Fruit fly (Drosophila melanogaster) whole organism, embryonic: ENCODE data around the gene side-IV.
A peak's percentile ranks its signal among the peaks of the same experiment; 100 is the strongest.

Source experiments
- ATbp ChIP-seq: fragments of 200-800 bp; sonication (Bioruptor generic); optimal IDR thresholded peaks from 2 replicates; lab custom pipeline; 2017; ENCODE audit warnings: missing biosample characterization, mild to moderate bottlenecking, missing genetic modification characterization, missing genetic modification reagents
- CG10267 ChIP-seq: fragments of 200-800 bp; sonication (Bioruptor generic); optimal IDR thresholded peaks from 2 replicates; lab custom pipeline; 2018; ENCODE audit warnings: missing biosample characterization, mild to moderate bottlenecking, missing genetic modification characterization, moderate library complexity
- CG10543 ChIP-seq: fragments of 200-800 bp; sonication (Bioruptor generic); optimal IDR thresholded peaks from 3 replicates; lab custom pipeline; 2017; ENCODE audit warnings: missing biosample characterization, mild to moderate bottlenecking, missing genetic modification characterization, moderate library complexity
- CG11247 ChIP-seq: fragments of 200-800 bp; sonication (Bioruptor generic); IDR thresholded peaks from 2 replicates; pipeline ENCODE4 v1.3.6; 2022; ENCODE audit warnings: missing biosample characterization, missing genetic modification characterization
- CG12299 ChIP-seq: fragments of 200-800 bp; sonication (Bioruptor generic); optimal IDR thresholded peaks from 2 replicates; lab custom pipeline; 2018; ENCODE audit warnings: missing biosample characterization, mild to moderate bottlenecking, missing genetic modification characterization
- CG12659 ChIP-seq: fragments of 200-800 bp; sonication (Bioruptor generic); optimal IDR thresholded peaks from 3 replicates; lab custom pipeline; 2017; ENCODE audit warnings: mild to moderate bottlenecking, missing biosample characterization, missing genetic modification reagents, missing genetic modification characterization
- CG14050 ChIP-seq: fragments of 200-800 bp; sonication (Bioruptor generic); IDR thresholded peaks from 3 replicates; pipeline ENCODE4 v1.3.6; 2022; ENCODE audit warnings: missing biosample characterization, missing genetic modification characterization
- CG15073 ChIP-seq: fragments of 200-800 bp; sonication (Bioruptor generic); optimal IDR thresholded peaks from 2 replicates; lab custom pipeline; 2016; ENCODE audit warnings: missing biosample characterization, missing genetic modification characterization
- CG1832 ChIP-seq: fragments of 200-800 bp; sonication (Bioruptor generic); optimal IDR thresholded peaks from 2 replicates; lab custom pipeline; 2017; ENCODE audit warnings: missing biosample characterization, mild to moderate bottlenecking, missing genetic modification characterization, inconsistent platforms
- CG2120 ChIP-seq: fragments of 200-800 bp; sonication (Bioruptor generic); optimal IDR thresholded peaks from 3 replicates; lab custom pipeline; 2016; ENCODE audit warnings: missing biosample characterization, missing genetic modification characterization
- CG2712 ChIP-seq: fragments of 200-800 bp; optimal IDR thresholded peaks from 3 replicates; lab custom pipeline; 2019; ENCODE audit warnings: missing biosample characterization, mild to moderate bottlenecking, missing genetic modification characterization, moderate library complexity
- CG3847 ChIP-seq: fragments of 200-800 bp; sonication (Bioruptor generic); IDR thresholded peaks from 2 replicates; pipeline ENCODE4 v1.3.6; 2022; ENCODE audit warnings: missing biosample characterization, missing genetic modification characterization
- CG3995 ChIP-seq: fragments of 200-800 bp; sonication (Bioruptor generic); optimal IDR thresholded peaks from 3 replicates; lab custom pipeline; 2016; ENCODE audit warnings: missing biosample characterization, missing genetic modification characterization
- CG43689 ChIP-seq: fragments of 200-800 bp; sonication (Bioruptor generic); IDR thresholded peaks from 2 replicates; pipeline ENCODE4 v1.3.6; 2022; ENCODE audit warnings: missing biosample characterization, missing genetic modification characterization
- CG4404 ChIP-seq: fragments of 200-800 bp; sonication (Bioruptor generic); IDR thresholded peaks from 2 replicates; pipeline ENCODE4 v1.3.6; 2022; ENCODE audit warnings: missing biosample characterization, missing genetic modification characterization
- CG6254 ChIP-seq: fragments of 200-800 bp; sonication (Bioruptor generic); optimal IDR thresholded peaks from 3 replicates; lab custom pipeline; 2017; ENCODE audit warnings: mild to moderate bottlenecking, missing biosample characterization, missing genetic modification reagents, missing genetic modification characterization
- CG6765 ChIP-seq: fragments of 200-800 bp; sonication (Bioruptor generic); optimal IDR thresholded peaks from 3 replicates; lab custom pipeline; 2017; ENCODE audit warnings: missing biosample characterization, mild to moderate bottlenecking, missing genetic modification characterization
- CG6813 ChIP-seq: fragments of 200-800 bp; sonication (Bioruptor generic); optimal IDR thresholded peaks from 2 replicates; lab custom pipeline; 2017; ENCODE audit warnings: missing biosample characterization, missing genetic modification characterization, mild to moderate bottlenecking, moderate library complexity, missing genetic modification reagents
- CG7556 ChIP-seq: fragments of 200-800 bp; sonication (Bioruptor generic); optimal IDR thresholded peaks from 2 replicates; lab custom pipeline; 2017; ENCODE audit warnings: missing biosample characterization, mild to moderate bottlenecking, missing genetic modification characterization
- CG7987 ChIP-seq: fragments of 200-800 bp; sonication (Bioruptor generic); optimal IDR thresholded peaks from 2 replicates; lab custom pipeline; 2018; ENCODE audit warnings: missing biosample characterization, mild to moderate bottlenecking, missing genetic modification characterization, moderate library complexity
- Jarid2 ChIP-seq: fragments of 200-800 bp; sonication (Bioruptor generic); optimal IDR thresholded peaks from 3 replicates; lab custom pipeline; 2017; ENCODE audit warnings: mild to moderate bottlenecking, missing biosample characterization, missing genetic modification reagents, missing genetic modification characterization
- Lim3 ChIP-seq: fragments of 200-800 bp; sonication (Bioruptor generic); IDR thresholded peaks from 2 replicates; pipeline ENCODE4 v1.3.6; 2022; ENCODE audit warnings: missing biosample characterization, missing genetic modification characterization
- Nf-YA ChIP-seq: fragments of 200-800 bp; sonication (Bioruptor generic); IDR thresholded peaks from 2 replicates; pipeline ENCODE4 v1.3.6; 2022; ENCODE audit warnings: missing biosample characterization, missing genetic modification characterization
- Oaz ChIP-seq: fragments of 200-800 bp; sonication (Bioruptor generic); IDR thresholded peaks from 2 replicates; pipeline ENCODE4 v1.3.6; 2022; ENCODE audit warnings: missing biosample characterization, missing genetic modification characterization
- Oli ChIP-seq: fragments of 200-800 bp; sonication (Bioruptor generic); optimal IDR thresholded peaks from 2 replicates; lab custom pipeline; 2018; ENCODE audit warnings: missing biosample characterization, mild to moderate bottlenecking, missing genetic modification characterization, moderate library complexity
- Sox100B ChIP-seq: fragments of 200-800 bp; sonication (Bioruptor generic); optimal IDR thresholded peaks from 3 replicates; lab custom pipeline; 2018; ENCODE audit warnings: missing biosample characterization, mild to moderate bottlenecking, missing genetic modification characterization
- ab ChIP-seq: fragments of 200-800 bp; sonication (Bioruptor generic); optimal IDR thresholded peaks from 2 replicates; lab custom pipeline; 2016; ENCODE audit warnings: missing biosample characterization, missing genetic modification characterization
- az2 ChIP-seq: fragments of 200-800 bp; sonication (Bioruptor generic); optimal IDR thresholded peaks from 3 replicates; lab custom pipeline; 2016; ENCODE audit warnings: missing biosample characterization, missing genetic modification characterization
- bigmax ChIP-seq: fragments of 200-800 bp; sonication (Bioruptor generic); optimal IDR thresholded peaks from 2 replicates; lab custom pipeline; 2018; ENCODE audit warnings: missing biosample characterization, mild to moderate bottlenecking, missing genetic modification characterization
- btn ChIP-seq: fragments of 200-800 bp; sonication (Bioruptor generic); optimal IDR thresholded peaks from 2 replicates; lab custom pipeline; 2016; ENCODE audit warnings: missing biosample characterization, missing genetic modification characterization
- cad ChIP-seq: fragments of >200 bp; optimal IDR thresholded peaks from 2 replicates; lab custom pipeline; 2017; ENCODE audit warnings: missing biosample characterization, missing genetic modification characterization
- cg ChIP-seq: fragments of 200-800 bp; sonication (Bioruptor generic); optimal IDR thresholded peaks from 3 replicates; lab custom pipeline; 2019; ENCODE audit warnings: missing biosample characterization, mild to moderate bottlenecking, missing genetic modification characterization, moderate library complexity
- chm ChIP-seq: fragments of 200-800 bp; sonication (Bioruptor generic); IDR thresholded peaks from 2 replicates; pipeline ENCODE4 v1.3.6; 2022; ENCODE audit warnings: missing biosample characterization, missing genetic modification characterization
- croc ChIP-seq: fragments of 200-800 bp; sonication (Bioruptor generic); conservative IDR thresholded peaks from 3 replicates; pipeline ENCODE4 v1.3.6; 2022; ENCODE audit warnings: missing biosample characterization, missing genetic modification characterization
- crol ChIP-seq: fragments of 200-800 bp; sonication (Bioruptor generic); IDR thresholded peaks from 2 replicates; pipeline ENCODE4 v1.3.6; 2022; ENCODE audit warnings: missing biosample characterization, missing genetic modification characterization
- disco-r ChIP-seq: fragments of 200-800 bp; sonication (Bioruptor generic); optimal IDR thresholded peaks from 2 replicates; lab custom pipeline; 2016; ENCODE audit warnings: missing biosample characterization, missing genetic modification characterization
- eve ChIP-seq, 2 experiments: fragments of >200 bp; optimal IDR thresholded peaks; 2 replicates each; lab custom pipeline; 2017; ENCODE audit warnings: missing biosample characterization in 2 of 2, missing genetic modification characterization in 2 of 2
- fd3F ChIP-seq: fragments of 200-800 bp; sonication (Bioruptor generic); optimal IDR thresholded peaks from 2 replicates; lab custom pipeline; 2018; ENCODE audit warnings: missing biosample characterization, mild to moderate bottlenecking, missing genetic modification characterization, moderate library complexity
- fu2 ChIP-seq: fragments of 200-800 bp; sonication (Bioruptor generic); optimal IDR thresholded peaks from 2 replicates; lab custom pipeline; 2016; ENCODE audit warnings: missing biosample characterization, missing genetic modification characterization
- gro ChIP-seq: fragments of 200-800 bp; sonication (Bioruptor generic); optimal IDR thresholded peaks from 2 replicates; lab custom pipeline; 2016; ENCODE audit warnings: missing biosample characterization, missing genetic modification characterization
- klu ChIP-seq: fragments of 200-800 bp; sonication (Bioruptor generic); IDR thresholded peaks from 2 replicates; pipeline ENCODE4 v1.3.6; 2022; ENCODE audit warnings: missing biosample characterization, missing genetic modification characterization
- knrl ChIP-seq: fragments of 200-800 bp; sonication (Bioruptor generic); IDR thresholded peaks from 3 replicates; pipeline ENCODE4 v1.3.6; 2022; ENCODE audit warnings: missing biosample characterization, missing genetic modification characterization; ENCODE audit not compliant: partially characterized antibody
- maf-S ChIP-seq: fragments of 200-800 bp; sonication (Bioruptor generic); optimal IDR thresholded peaks from 2 replicates; lab custom pipeline; 2016; ENCODE audit warnings: missing biosample characterization, missing genetic modification characterization
- pan ChIP-seq, 4 experiments: fragments of >200 bp in 3 of 4; fragments of 200-800 bp in 1 of 4; sonication (Bioruptor generic) in 1 of 4; optimal IDR thresholded peaks in 3 of 4; IDR thresholded peaks in 1 of 4; 2 replicates each; pipeline versions ENCODE4 v1.3.6 to Lab custom; 2017 to 2022; ENCODE audit warnings: missing biosample characterization in 2 of 4, missing genetic modification characterization in 2 of 4, mixed read lengths in 1 of 4
- pb ChIP-seq: fragments of 200-800 bp; sonication (Bioruptor generic); optimal IDR thresholded peaks from 3 replicates; lab custom pipeline; 2016; ENCODE audit warnings: missing biosample characterization, missing genetic modification characterization
- phol ChIP-seq: fragments of 200-800 bp; sonication (Bioruptor generic); optimal IDR thresholded peaks from 3 replicates; lab custom pipeline; 2018; ENCODE audit warnings: missing biosample characterization, mild to moderate bottlenecking, missing genetic modification characterization, moderate library complexity
- row ChIP-seq: fragments of 200-800 bp; sonication (Bioruptor generic); IDR thresholded peaks from 3 replicates; pipeline ENCODE4 v1.3.6; 2022; ENCODE audit warnings: missing biosample characterization, missing genetic modification characterization
- scrt ChIP-seq: fragments of 200-800 bp; sonication (Bioruptor generic); optimal IDR thresholded peaks from 2 replicates; lab custom pipeline; 2018; ENCODE audit warnings: missing biosample characterization, mild to moderate bottlenecking, missing genetic modification characterization, moderate library complexity
- slbo ChIP-seq: fragments of 200-800 bp; sonication (Bioruptor generic); IDR thresholded peaks from 2 replicates; pipeline ENCODE4 v1.3.6; 2022; ENCODE audit warnings: missing biosample characterization, missing genetic modification characterization
- tll ChIP-seq, 2 experiments: fragments of 200-800 bp in 1 of 2; fragments of >200 bp in 1 of 2; sonication (Bioruptor generic) in 1 of 2; optimal IDR thresholded peaks; 2 replicates each; lab custom pipeline; 2017 to 2019; ENCODE audit warnings: missing biosample characterization in 2 of 2, missing genetic modification characterization in 2 of 2, mild to moderate bottlenecking in 1 of 2, moderate library complexity in 1 of 2
- unc-4 ChIP-seq: fragments of 200-800 bp; sonication (Bioruptor generic); IDR thresholded peaks from 2 replicates; pipeline ENCODE4 v1.3.6; 2022; ENCODE audit warnings: missing biosample characterization, missing genetic modification characterization; ENCODE audit not compliant: partially characterized antibody

Gene side-IV

dm6 chr3R:13446489-13446888, 3.9 kb upstream of the side-IV start (continued):
- TF ChIP-seq pb (GFP tag; lab: Kevin White, UChicago) (no peak), CG14050 (GFP tag; lab: Robert Waterston, UW) (no peak), disco-r (GFP tag; lab: Kevin White, UChicago) (no peak), fd3F (GFP tag; lab: Kevin White, UChicago) (peak; percentile 52), cad (GFP tag; lab: Kevin White, UChicago) (no peak), klu (GFP tag; lab: Robert Waterston, UW) (no peak), btn (GFP tag; lab: Kevin White, UChicago) (no peak), CG11247 (GFP tag; lab: Robert Waterston, UW) (no peak), fu2 (GFP tag; lab: Kevin White, UChicago) (no peak), Nf-YA (GFP tag; lab: Robert Waterston, UW) (no peak), pan (optimal IDR thresholded peaks at IDR 0.05; lab: Kevin White, UChicago) (no peak), pan (GFP tag; optimal IDR thresholded peaks at IDR 0.05 in 1 of 2, IDR thresholded peaks at IDR 0.05 in 1 of 2) (no peak), Lim3 (GFP tag; lab: Robert Waterston, UW) (no peak), CG4404 (GFP tag; lab: Robert Waterston, UW) (no peak), unc-4 (no peak), CG6254 (GFP tag; lab: Kevin White, UChicago) (peak; percentile 18), CG6765 (GFP tag; lab: Kevin White, UChicago) (no peak), CG1832 (GFP tag; lab: Kevin White, UChicago) (no peak), CG15073 (GFP tag; lab: Kevin White, UChicago) (no peak), row (peak; percentile 42; the same call in 2 of the 3 replicates), gro (GFP tag; lab: Kevin White, UChicago) (no peak), CG6813 (GFP tag; lab: Kevin White, UChicago) (no peak), az2 (GFP tag; lab: Kevin White, UChicago) (peak; percentile 19), ATbp (no peak), ab (GFP tag; lab: Kevin White, UChicago) (no peak), CG10543 (no peak), CG3847 (peak; percentile 43), CG3995 (GFP tag; lab: Kevin White, UChicago) (no peak), CG12299 (tag; lab: Kevin White, UChicago) (no peak), bigmax (GFP tag; lab: Kevin White, UChicago) (no peak), Jarid2 (GFP tag; lab: Kevin White, UChicago) (no peak), Oaz (no peak), scrt (GFP tag; lab: Kevin White, UChicago) (no peak), CG2120 (GFP tag; lab: Kevin White, UChicago) (peak; percentile 75), CG7556 (GFP tag; lab: Kevin White, UChicago) (peak; percentile 57), maf-S (GFP tag; lab: Kevin White, UChicago) (no peak), CG2712 (tag; lab: Kevin White, UChicago) (peak; percentile 77), CG7987 (GFP tag; lab: Kevin White, UChicago) (no peak), croc (GFP tag; lab: Robert Waterston, UW) (no peak; the same call in 2 of the 3 replicates), Sox100B (GFP tag; lab: Kevin White, UChicago) (peak; percentile 34), tll (GFP tag; optimal IDR thresholded peaks at IDR 0.05; lab: Kevin White, UChicago) (no peak), CG12659 (GFP tag; lab: Kevin White, UChicago) (peak; percentile 42), knrl (no peak), Oli (peak; percentile 50), slbo (peak; percentile 49; the same call in 1 of the 2 replicates), chm (GFP tag; lab: Robert Waterston, UW) (no peak), CG10267 (tag; lab: Kevin White, UChicago) (peak; percentile 41), eve (GFP tag; optimal IDR thresholded peaks at IDR 0.05; lab: Kevin White, UChicago) (no peak), crol (GFP tag; lab: Robert Waterston, UW) (no peak), phol (tag; lab: Kevin White, UChicago) (peak; percentile 65), CG43689 (GFP tag; lab: Robert Waterston, UW) (no peak), cg (GFP tag; lab: Kevin White, UChicago) (no peak)
